Worm (Caenorhabditis elegans) whole organism, L1 larva: ENCODE results near the gene ubc-9.

Experiments
- aly-2 ChIP-seq: fragments of 150-350 bp; optimal IDR thresholded peaks from 2 replicates; lab custom pipeline; 2014; ENCODE audit warnings: missing biosample characterization, missing genetic modification characterization
- ama-1 ChIP-seq: fragments of 150-350 bp; optimal IDR thresholded peaks from 2 replicates; lab custom pipeline; 2014
- efl-1 ChIP-seq, 4 experiments: fragments of 150-350 bp; optimal IDR thresholded peaks in 3 of 4; peaks in 1 of 4; 1 replicate in 1 of 4; 2 replicates in 3 of 4; lab custom pipeline; 2014; ENCODE audit warnings: missing biosample characterization in 2 of 4, missing genetic modification characterization in 2 of 4, missing genetic modification reagents in 2 of 4
- egl-27 ChIP-seq, 2 experiments: fragments of 150-350 bp in 1 of 2; sonication (generic microtip); optimal IDR thresholded peaks; 3 replicates each; lab custom pipeline; 2017 to 2018; ENCODE audit warnings: missing biosample characterization in 2 of 2, missing genetic modification characterization in 2 of 2, missing genetic modification reagents in 2 of 2
- elt-3 ChIP-seq, 6 experiments: fragments of 150-350 bp in 1 of 6; sonication (generic microtip); optimal IDR thresholded peaks; 2 replicates each; lab custom pipeline; 2017 to 2018; ENCODE audit warnings: missing biosample characterization in 6 of 6, missing genetic modification characterization in 6 of 6, inconsistent platforms in 1 of 6
- pag-3 ChIP-seq: sonication (generic microtip); optimal IDR thresholded peaks from 2 replicates; lab custom pipeline; 2017; ENCODE audit warnings: missing genetic modification characterization, mild to moderate bottlenecking, missing compliant biosample characterization, antibody characterized with exemption, borderline replicate concordance; ENCODE audit not compliant: insufficient read depth
- rnt-1 ChIP-seq: sonication (generic microtip); optimal IDR thresholded peaks from 2 replicates; lab custom pipeline; 2016; ENCODE audit warnings: mild to moderate bottlenecking, missing genetic modification characterization, moderate library complexity, missing compliant biosample characterization
- skn-1 ChIP-seq: fragments of 150-350 bp; optimal IDR thresholded peaks from 2 replicates; lab custom pipeline; 2014; ENCODE audit warnings: missing biosample characterization, missing genetic modification characterization
- ztf-11 ChIP-seq, 2 experiments: sonication (generic microtip); optimal IDR thresholded peaks; 2 replicates each; lab custom pipeline; 2016 to 2017; ENCODE audit warnings: missing genetic modification characterization in 2 of 2, missing biosample characterization in 1 of 2, missing compliant biosample characterization in 1 of 2
- ztf-4 ChIP-seq: fragments of 150-350 bp; optimal IDR thresholded peaks from 2 replicates; lab custom pipeline; 2014; ENCODE audit warnings: missing biosample characterization, missing genetic modification characterization

DNA sequence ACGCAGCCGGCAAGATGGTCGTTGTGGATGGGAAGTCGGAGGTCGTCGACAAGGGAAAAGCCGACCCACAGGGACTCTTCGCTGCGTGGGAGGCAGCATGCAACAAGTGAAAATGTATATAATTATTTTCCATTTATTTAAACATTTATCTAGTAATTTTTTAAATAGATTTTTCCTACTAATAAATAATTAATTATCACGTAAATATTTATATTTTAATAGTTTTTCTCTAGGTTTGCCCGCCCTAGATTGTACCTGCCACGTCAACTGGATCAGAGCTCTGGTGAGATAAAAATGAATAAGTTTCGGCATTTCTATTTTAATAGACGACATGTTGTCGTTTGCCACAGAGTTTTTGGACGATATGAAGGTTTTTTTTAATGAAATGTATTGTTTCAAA is 2.1 kb downstream of the ubc-9 start, which contains the start of gene psr-1:
- TF ChIP-seq ama-1 (lab: Kevin White, UChicago) (no peak), ztf-11 (tag; optimal IDR thresholded peaks at IDR 0.05; lab: Kevin White, UChicago) (no peak), rnt-1 (tag; lab: Kevin White, UChicago) (no peak), skn-1 (tag; lab: Kevin White, UChicago) (no peak), pag-3 (tag; lab: Kevin White, UChicago) (no peak), egl-27 (tag; optimal IDR thresholded peaks at IDR 0.05; lab: Kevin White, UChicago) (no peak), aly-2 (tag; lab: Kevin White, UChicago) (no peak), elt-3 (tag; optimal IDR thresholded peaks at IDR 0.05; lab: Kevin White, UChicago) (no peak), ztf-4 (tag; lab: Kevin White, UChicago) (no peak), efl-1 (optimal IDR thresholded peaks at IDR 0.05; lab: Kevin White, UChicago) (no peak), efl-1 (GFP tag; optimal IDR thresholded peaks at IDR 0.05 in 1 of 2; lab: Kevin White, UChicago) (no peak)
